Fruit fly (Drosophila melanogaster) whole organism, prepupa: ENCODE data around the gene RanGAP.

Experiments
- Blimp-1 ChIP-seq: fragments of 200-800 bp; sonication (Bioruptor generic); optimal IDR thresholded peaks from 3 replicates; lab custom pipeline; 2017; ENCODE audit warnings: missing biosample characterization, missing genetic modification characterization, mild to moderate bottlenecking, moderate library complexity, missing genetic modification reagents
- CG11294 ChIP-seq: fragments of 200-800 bp; sonication (Bioruptor generic); IDR thresholded peaks from 2 replicates; pipeline ENCODE4 v1.3.6; 2022; ENCODE audit warnings: missing biosample characterization, missing genetic modification characterization
- CG11902 ChIP-seq: fragments of 200-800 bp; sonication (Bioruptor generic); optimal IDR thresholded peaks from 3 replicates; lab custom pipeline; 2016; ENCODE audit warnings: missing biosample characterization, missing genetic modification characterization
- CG15336 ChIP-seq: fragments of 200-800 bp; sonication (Bioruptor generic); IDR thresholded peaks from 2 replicates; pipeline ENCODE4 v1.3.6; 2022; ENCODE audit warnings: missing biosample characterization, missing genetic modification characterization
- CG1621 ChIP-seq: fragments of 200-800 bp; sonication (Bioruptor generic); optimal IDR thresholded peaks from 3 replicates; lab custom pipeline; 2018; ENCODE audit warnings: missing biosample characterization, mild to moderate bottlenecking, missing genetic modification characterization
- CG16779 ChIP-seq: fragments of 200-800 bp; sonication (Bioruptor generic); optimal IDR thresholded peaks from 3 replicates; lab custom pipeline; 2017; ENCODE audit warnings: missing biosample characterization, mild to moderate bottlenecking, missing genetic modification characterization
- CG31627 ChIP-seq: fragments of 200-800 bp; sonication (Bioruptor generic); optimal IDR thresholded peaks from 3 replicates; lab custom pipeline; 2016; ENCODE audit warnings: missing biosample characterization, missing genetic modification characterization
- CG4318 ChIP-seq: fragments of 200-800 bp; sonication (Bioruptor generic); optimal IDR thresholded peaks from 3 replicates; lab custom pipeline; 2017; ENCODE audit warnings: missing biosample characterization, mild to moderate bottlenecking, missing genetic modification characterization
- CG6163 ChIP-seq: fragments of 200-800 bp; sonication (Bioruptor generic); IDR thresholded peaks from 3 replicates; pipeline ENCODE4 v1.3.6; 2022; ENCODE audit warnings: missing biosample characterization, missing genetic modification characterization
- CG6276 ChIP-seq: fragments of 200-800 bp; sonication (Bioruptor generic); optimal IDR thresholded peaks from 2 replicates; lab custom pipeline; 2017; ENCODE audit warnings: missing biosample characterization, mild to moderate bottlenecking, missing genetic modification characterization
- CG6792 ChIP-seq: fragments of 200-800 bp; sonication (Bioruptor generic); optimal IDR thresholded peaks from 3 replicates; lab custom pipeline; 2016; ENCODE audit warnings: missing biosample characterization, missing genetic modification characterization
- CG7368 ChIP-seq: fragments of 200-800 bp; sonication (Bioruptor generic); optimal IDR thresholded peaks from 3 replicates; lab custom pipeline; 2016; ENCODE audit warnings: missing biosample characterization, missing genetic modification characterization
- CG9139 ChIP-seq: fragments of 200-800 bp; sonication (Bioruptor generic); optimal IDR thresholded peaks from 3 replicates; lab custom pipeline; 2017; ENCODE audit warnings: missing biosample characterization, mild to moderate bottlenecking, missing genetic modification characterization
- Eip78C ChIP-seq: fragments of 200-800 bp; sonication (Bioruptor generic); peaks from one replicate; lab custom pipeline; 2016; ENCODE audit warnings: missing biosample characterization, missing genetic modification characterization
- Ets21C ChIP-seq: fragments of 200-800 bp; sonication (Bioruptor generic); optimal IDR thresholded peaks from 3 replicates; lab custom pipeline; 2016; ENCODE audit warnings: missing biosample characterization, missing genetic modification characterization
- Gug ChIP-seq: fragments of 200-800 bp; sonication (Bioruptor generic); IDR thresholded peaks from 2 replicates; pipeline ENCODE4 v1.3.6; 2022; ENCODE audit warnings: missing biosample characterization, missing genetic modification characterization
- Hr4 ChIP-seq: fragments of 200-800 bp; sonication (Bioruptor generic); optimal IDR thresholded peaks from 3 replicates; lab custom pipeline; 2016; ENCODE audit warnings: missing biosample characterization, missing genetic modification characterization
- Met ChIP-seq: fragments of 200-800 bp; sonication (Bioruptor generic); optimal IDR thresholded peaks from 3 replicates; lab custom pipeline; 2016; ENCODE audit warnings: missing biosample characterization, missing genetic modification characterization
- OdsH ChIP-seq: fragments of 200-800 bp; sonication (Bioruptor generic); optimal IDR thresholded peaks from 3 replicates; lab custom pipeline; 2016; ENCODE audit warnings: missing biosample characterization, missing genetic modification characterization
- Smox ChIP-seq: fragments of 200-800 bp; sonication (Bioruptor generic); optimal IDR thresholded peaks from 3 replicates; lab custom pipeline; 2016; ENCODE audit warnings: missing biosample characterization, missing genetic modification characterization
- achi ChIP-seq: fragments of 200-800 bp; sonication (Bioruptor generic); optimal IDR thresholded peaks from 3 replicates; lab custom pipeline; 2016; ENCODE audit warnings: missing biosample characterization, missing genetic modification characterization
- acj6 ChIP-seq: fragments of 200-800 bp; sonication (Bioruptor generic); optimal IDR thresholded peaks from 3 replicates; lab custom pipeline; 2016; ENCODE audit warnings: missing biosample characterization, missing genetic modification characterization
- cyc ChIP-seq: fragments of 200-800 bp; sonication (Bioruptor generic); optimal IDR thresholded peaks from 3 replicates; lab custom pipeline; 2016; ENCODE audit warnings: missing biosample characterization, missing genetic modification characterization
- dsx ChIP-seq: fragments of 200-800 bp; optimal IDR thresholded peaks from 3 replicates; lab custom pipeline; 2019; ENCODE audit warnings: missing biosample characterization, mild to moderate bottlenecking, missing genetic modification characterization, moderate library complexity; ENCODE audit not compliant: poor library complexity, severe bottlenecking
- eg ChIP-seq: fragments of 200-800 bp; sonication (Bioruptor generic); IDR thresholded peaks from 3 replicates; pipeline ENCODE4 v1.3.6; 2022; ENCODE audit warnings: missing biosample characterization, missing genetic modification characterization
- esn ChIP-seq: fragments of 200-800 bp; sonication (Bioruptor generic); optimal IDR thresholded peaks from 2 replicates; lab custom pipeline; 2016; ENCODE audit warnings: missing biosample characterization, mild to moderate bottlenecking, missing genetic modification characterization, moderate library complexity
- fd59A ChIP-seq: fragments of 200-800 bp; sonication (Bioruptor generic); optimal IDR thresholded peaks from 2 replicates; lab custom pipeline; 2017; ENCODE audit warnings: missing biosample characterization, mild to moderate bottlenecking, missing genetic modification characterization, missing genetic modification reagents
- net ChIP-seq: fragments of 200-800 bp; sonication (Bioruptor generic); optimal IDR thresholded peaks from 3 replicates; lab custom pipeline; 2016; ENCODE audit warnings: missing biosample characterization, missing genetic modification characterization
- spab ChIP-seq: fragments of 200-800 bp; sonication (Bioruptor generic); optimal IDR thresholded peaks from 2 replicates; lab custom pipeline; 2017; ENCODE audit warnings: missing biosample characterization, mild to moderate bottlenecking, missing genetic modification characterization, missing genetic modification reagents
- ss ChIP-seq, 2 experiments: fragments of 200-800 bp; sonication (Bioruptor generic); optimal IDR thresholded peaks; 2 replicates in 1 of 2; 3 replicates in 1 of 2; lab custom pipeline; 2017 to 2018; ENCODE audit warnings: mild to moderate bottlenecking in 2 of 2, missing biosample characterization in 2 of 2, missing genetic modification characterization in 2 of 2, moderate library complexity in 1 of 2
- svp ChIP-seq: fragments of 200-800 bp; sonication (Bioruptor generic); peaks from one replicate; lab custom pipeline; 2016; ENCODE audit warnings: missing biosample characterization, missing genetic modification characterization
- topi ChIP-seq: fragments of 200-800 bp; sonication (Bioruptor generic); optimal IDR thresholded peaks from 3 replicates; lab custom pipeline; 2016; ENCODE audit warnings: missing biosample characterization, missing genetic modification characterization
- vri ChIP-seq: fragments of 200-800 bp; sonication (Bioruptor generic); optimal IDR thresholded peaks from 3 replicates; lab custom pipeline; 2016; ENCODE audit warnings: missing biosample characterization, mild to moderate bottlenecking, missing genetic modification characterization

The RanGAP gene

DNA sequence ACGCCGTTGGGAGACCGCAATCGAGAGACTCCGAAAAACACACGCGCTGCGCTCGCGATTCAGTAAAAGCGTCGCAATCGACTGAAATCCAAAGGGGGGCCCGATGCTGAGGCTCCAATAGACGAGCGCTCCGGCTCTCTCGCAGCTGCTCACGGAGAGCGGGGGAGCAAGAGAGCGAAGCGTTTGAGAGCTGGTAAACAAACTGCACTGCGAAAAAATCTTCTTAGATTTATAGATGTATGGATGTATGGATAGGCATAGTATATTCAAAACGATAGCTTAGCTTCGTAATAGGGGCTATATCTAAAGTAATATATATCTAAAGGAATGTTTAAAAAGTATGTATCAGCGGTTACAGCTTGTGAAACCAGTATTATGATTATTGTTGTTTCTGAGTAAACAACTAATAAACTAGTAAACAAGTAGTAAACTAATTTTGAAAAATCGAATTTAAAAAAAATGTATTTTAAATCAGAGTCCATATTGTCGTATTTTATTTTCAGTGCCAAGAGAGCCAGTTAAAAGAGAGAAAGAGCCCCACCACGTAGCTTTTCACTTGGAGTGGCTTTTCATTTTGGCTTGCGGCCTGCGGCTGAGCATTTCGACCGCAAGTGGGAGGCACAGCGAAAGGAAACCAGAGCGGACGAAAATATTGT is 18.2 kb upstream of the RanGAP start, which contains the start of the genes Alp12 and CG13085 (continued):
- TF ChIP-seq cyc (GFP tag; lab: Kevin White, UChicago) (peak; percentile 89), Ets21C (GFP tag; lab: Kevin White, UChicago) (peak; percentile 86), Met (GFP tag; lab: Kevin White, UChicago) (peak; percentile 94), fd59A (peak; percentile 92), spab (GFP tag; lab: Kevin White, UChicago) (peak; percentile 93), CG7368 (GFP tag; lab: Kevin White, UChicago) (peak; percentile 93), esn (peak; percentile 97), net (GFP tag; lab: Kevin White, UChicago) (peak; percentile 97), topi (peak; percentile 95), acj6 (peak; percentile 96), Blimp-1 (peak; percentile 86), CG31627 (GFP tag; lab: Kevin White, UChicago) (peak; percentile 93), CG6276 (GFP tag; lab: Kevin White, UChicago) (peak; percentile 99), CG11294 (GFP tag; lab: Robert Waterston, UW) (peak; percentile 97), CG6163 (GFP tag; lab: Robert Waterston, UW) (peak; percentile 95), Smox (GFP tag; lab: Kevin White, UChicago) (peak; percentile 94), CG1621 (tag; lab: Kevin White, UChicago) (peak; percentile 89), CG6792 (GFP tag; lab: Kevin White, UChicago) (peak; percentile 95)

DNA sequence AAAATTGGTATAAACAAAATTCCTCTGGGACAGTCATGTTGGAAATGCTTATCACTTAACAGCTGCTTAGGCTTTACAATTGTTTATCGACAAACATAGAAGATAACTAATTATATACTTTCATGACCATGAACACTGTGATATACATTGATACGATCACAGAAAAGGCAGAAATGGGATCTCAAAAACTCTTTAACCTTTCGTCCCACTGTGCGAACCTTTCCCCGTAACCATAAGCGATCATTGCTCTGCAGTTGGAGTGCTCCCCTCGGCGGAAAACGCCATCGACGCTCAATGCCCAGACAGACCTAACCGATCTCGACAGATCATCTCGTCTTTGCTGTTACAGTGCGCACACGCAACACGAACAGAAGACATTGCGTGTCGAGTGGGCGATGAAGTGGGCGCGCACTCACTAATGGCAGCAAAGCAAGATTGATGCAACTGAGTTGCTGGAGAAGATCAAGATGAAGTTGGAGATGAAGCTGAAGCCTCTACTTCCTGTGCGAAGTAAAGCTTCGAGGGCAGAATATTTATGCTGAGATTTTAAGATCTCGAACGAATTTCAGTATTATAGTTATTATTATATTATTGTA is 17.4 kb upstream of the RanGAP start:
- TF ChIP-seq acj6, result no peak
- 0 out of 3 replicates have a peak, but pooled peaks have one; percentile 26 for TF ChIP-seq CG6163 (GFP tag; lab: Robert Waterston, UW)
- TF ChIP-seq CG11902 (GFP tag; lab: Kevin White, UChicago), result no peak
- TF ChIP-seq CG31627 (GFP tag; lab: Kevin White, UChicago), result no peak
- TF ChIP-seq eg (GFP tag; lab: Robert Waterston, UW), result peak; percentile 57; the same call in 2 of the 3 replicates
- peak; percentile 32 for TF ChIP-seq svp (GFP tag; lab: Kevin White, UChicago)
- peak; percentile 77 for TF ChIP-seq Eip78C (GFP tag; lab: Kevin White, UChicago)
- no peak for TF ChIP-seq CG6276 (GFP tag; lab: Kevin White, UChicago)
- no peak for TF ChIP-seq net (GFP tag; lab: Kevin White, UChicago)
- TF ChIP-seq dsx (GFP tag; lab: Kevin White, UChicago), result peak; percentile 17
- TF ChIP-seq CG16779, result no peak
- TF ChIP-seq ss (GFP tag; optimal IDR thresholded peaks at IDR 0.05; lab: Kevin White, UChicago), result peak in 1 of 2 experiments; percentile 88
- TF ChIP-seq cyc (GFP tag; lab: Kevin White, UChicago), result no peak
- TF ChIP-seq Hr4 (GFP tag; lab: Kevin White, UChicago), result peak; percentile 3
- TF ChIP-seq Blimp-1, result no peak
- no peak for TF ChIP-seq CG15336 (GFP tag; lab: Robert Waterston, UW)
- TF ChIP-seq CG4318 (GFP tag; lab: Kevin White, UChicago), result peak; percentile 5
- TF ChIP-seq Gug (GFP tag; lab: Robert Waterston, UW), result peak; percentile 28; the same call in 1 of the 2 replicates
- peak; percentile 1 for TF ChIP-seq topi
- TF ChIP-seq Ets21C (GFP tag; lab: Kevin White, UChicago), result no peak

- TF ChIP-seq svp (GFP tag; lab: Kevin White, UChicago) (peak; percentile 80), CG9139 (GFP tag; lab: Kevin White, UChicago) (peak; percentile 1), Hr4 (GFP tag; lab: Kevin White, UChicago) (no peak), OdsH (GFP tag; lab: Kevin White, UChicago) (no peak), achi (no peak), vri (GFP tag; lab: Kevin White, UChicago) (peak; percentile 44), ss (GFP tag; optimal IDR thresholded peaks at IDR 0.05; lab: Kevin White, UChicago) (peak in 1 of 2 experiments; percentile 7), CG6163 (GFP tag; lab: Robert Waterston, UW) (0 out of 3 replicates have a peak, but pooled peaks have one; percentile 36), topi (no peak)
Measured at dm6 chr2L:19425105-19425504, 16.7 kb upstream of the RanGAP start.
